Worm (Caenorhabditis elegans): Measurements from ENCODE around the gene Y7A5A.7.

Gene Y7A5A.7

ce11 chrX:15814548-15814947 is 10.6 kb upstream of the Y7A5A.7 start:
- no peak for TF ChIP-seq nfya-1 (tag; optimal IDR thresholded peaks at IDR 0.05; ENCODE audit: insufficient read depth)
- TF ChIP-seq elt-1 (tag; optimal IDR thresholded peaks at IDR 0.05): no peak
- TF ChIP-seq ceh-16 (tag; optimal IDR thresholded peaks at IDR 0.05): no peak
- TF ChIP-seq zag-1 (tag; optimal IDR thresholded peaks at IDR 0.05): no peak
- TF ChIP-seq tbx-2 (tag; optimal IDR thresholded peaks at IDR 0.05): no peak
- TF ChIP-seq fkh-2 (tag; optimal IDR thresholded peaks at IDR 0.05): no peak
- no peak for TF ChIP-seq pha-4 (tag; optimal IDR thresholded peaks at IDR 0.05)
- TF ChIP-seq nhr-43 (tag; optimal IDR thresholded peaks at IDR 0.05; ENCODE audit: poor library complexity, severe bottlenecking): no peak
- TF ChIP-seq snpc-4 (tag; optimal IDR thresholded peaks at IDR 0.05): no peak
- no peak for TF ChIP-seq ama-1 (optimal IDR thresholded peaks at IDR 0.05)
- TF ChIP-seq mml-1 (tag; optimal IDR thresholded peaks at IDR 0.05): no peak
- no peak for TF ChIP-seq unc-39 (tag; optimal IDR thresholded peaks at IDR 0.05)
- TF ChIP-seq elt-3 (tag; optimal IDR thresholded peaks at IDR 0.05): no peak
- TF ChIP-seq ceh-28 (tag; optimal IDR thresholded peaks at IDR 0.05): no peak
- TF ChIP-seq sea-2 (GFP tag; optimal IDR thresholded peaks at IDR 0.05): no peak
- no peak for TF ChIP-seq mdl-1 (tag; optimal IDR thresholded peaks at IDR 0.05)
- TF ChIP-seq nhr-28 (tag; optimal IDR thresholded peaks at IDR 0.05): no peak

- no peak for TF ChIP-seq fkh-2 (tag; optimal IDR thresholded peaks at IDR 0.05)
- no peak for TF ChIP-seq ama-1 (optimal IDR thresholded peaks at IDR 0.05)
- TF ChIP-seq mml-1 (tag; optimal IDR thresholded peaks at IDR 0.05): no peak
- no peak for TF ChIP-seq skn-1 (tag; optimal IDR thresholded peaks at IDR 0.05)
- TF ChIP-seq sea-2 (GFP tag; optimal IDR thresholded peaks at IDR 0.05): no peak
- TF ChIP-seq elt-3 (tag; optimal IDR thresholded peaks at IDR 0.05): no peak
- no peak for TF ChIP-seq nhr-43 (tag; optimal IDR thresholded peaks at IDR 0.05; ENCODE audit: poor library complexity, severe bottlenecking)
- no peak for TF ChIP-seq egl-27 (tag; optimal IDR thresholded peaks at IDR 0.05)
These were observed 7.4 kb upstream of the Y7A5A.7 start for ce11 chrX:15811341-15811740.

- no peak for TF ChIP-seq elt-3 (tag; optimal IDR thresholded peaks at IDR 0.05)
- no peak for TF ChIP-seq elt-2 (tag; optimal IDR thresholded peaks at IDR 0.05)
- no peak for TF ChIP-seq lsy-12 (tag; optimal IDR thresholded peaks at IDR 0.05)
- TF ChIP-seq ZK546.5 (tag; optimal IDR thresholded peaks at IDR 0.05): no peak
- TF ChIP-seq unc-62 (GFP tag; optimal IDR thresholded peaks at IDR 0.05): no peak
- TF ChIP-seq skn-1 (tag; optimal IDR thresholded peaks at IDR 0.05): no peak
- TF ChIP-seq fkh-2 (tag; optimal IDR thresholded peaks at IDR 0.05): no peak
These were observed 2.1 kb downstream of the Y7A5A.7 start for ce11 chrX:15801827-15802226.

- TF ChIP-seq elt-2 (tag; optimal IDR thresholded peaks at IDR 0.05): peak; percentile 50
- no peak for TF ChIP-seq hmg-11 (tag; optimal IDR thresholded peaks at IDR 0.05)
These were observed 4.4 kb downstream of the Y7A5A.7 start, which contains the start of gene Y7A5A.6 for ce11 chrX:15799595-15799994. Y7A5A.6 (minus strand) TSS chrX:15799695.

ce11 chrX:15796633-15797032 is 7.3 kb downstream of the Y7A5A.7 start:
- peak; percentile 68 for TF ChIP-seq nhr-43 (tag; optimal IDR thresholded peaks at IDR 0.05; ENCODE audit: poor library complexity, severe bottlenecking)
- no peak for TF ChIP-seq skn-1 (tag; optimal IDR thresholded peaks at IDR 0.05)
- no peak for TF ChIP-seq mml-1 (tag; optimal IDR thresholded peaks at IDR 0.05)
- no peak for TF ChIP-seq lin-39 (tag; optimal IDR thresholded peaks at IDR 0.05)
- TF ChIP-seq unc-39 (tag; optimal IDR thresholded peaks at IDR 0.05): no peak
- TF ChIP-seq ztf-11 (tag; optimal IDR thresholded peaks at IDR 0.05): no peak
- peak; percentile 29 for TF ChIP-seq nhr-25 (tag; optimal IDR thresholded peaks at IDR 0.05)
- peak; percentile 50 for TF ChIP-seq nhr-23 (tag; optimal IDR thresholded peaks at IDR 0.05)
- no peak for TF ChIP-seq ceh-28 (tag; optimal IDR thresholded peaks at IDR 0.05)
- no peak for TF ChIP-seq ceh-9 (tag; optimal IDR thresholded peaks at IDR 0.05)
- TF ChIP-seq lsy-12 (tag; optimal IDR thresholded peaks at IDR 0.05): peak; percentile 6

ce11 chrX:15794977-15795376 is 9.0 kb downstream of the Y7A5A.7 start, which contains the start of gene Y7A5A.10:
Y7A5A.10 (minus strand) TSS chrX:15795077.
- no peak for TF ChIP-seq nhr-77 (tag; optimal IDR thresholded peaks at IDR 0.05)

- TF ChIP-seq egl-27 (tag; optimal IDR thresholded peaks at IDR 0.05): no peak
These were observed 17.2 kb downstream of the Y7A5A.7 start, which contains the start of gene Y7A5A.5 for ce11 chrX:15786726-15787125. Y7A5A.5 (minus strand) TSS chrX:15786826.
